Worm (Caenorhabditis elegans) whole organism, L2 larva: ENCODE data around the gene dot-1.2.

Source experiments
- ama-1 ChIP-seq: fragments of 150-350 bp; optimal IDR thresholded peaks from 2 replicates; lab custom pipeline; 2018; ENCODE audit warnings: inconsistent platforms
- unc-62 ChIP-seq: fragments of 150-350 bp; optimal IDR thresholded peaks from 2 replicates; lab custom pipeline; 2014; ENCODE audit warnings: missing biosample characterization, missing genetic modification reagents, missing genetic modification characterization

ce11 chrX:11898040-11898439, 28.9 kb upstream of the dot-1.2 start, which contains the start of gene Y62H9A.9:
- no peak for TF ChIP-seq unc-62 (GFP tag; lab: Kevin White, UChicago)
- TF ChIP-seq ama-1: no peak
